Fruit fly (Drosophila melanogaster): ENCODE data around the gene Arv1.
A peak's percentile ranks its signal among the peaks of the same experiment; 100 is the strongest.

The Arv1 gene

DNA sequence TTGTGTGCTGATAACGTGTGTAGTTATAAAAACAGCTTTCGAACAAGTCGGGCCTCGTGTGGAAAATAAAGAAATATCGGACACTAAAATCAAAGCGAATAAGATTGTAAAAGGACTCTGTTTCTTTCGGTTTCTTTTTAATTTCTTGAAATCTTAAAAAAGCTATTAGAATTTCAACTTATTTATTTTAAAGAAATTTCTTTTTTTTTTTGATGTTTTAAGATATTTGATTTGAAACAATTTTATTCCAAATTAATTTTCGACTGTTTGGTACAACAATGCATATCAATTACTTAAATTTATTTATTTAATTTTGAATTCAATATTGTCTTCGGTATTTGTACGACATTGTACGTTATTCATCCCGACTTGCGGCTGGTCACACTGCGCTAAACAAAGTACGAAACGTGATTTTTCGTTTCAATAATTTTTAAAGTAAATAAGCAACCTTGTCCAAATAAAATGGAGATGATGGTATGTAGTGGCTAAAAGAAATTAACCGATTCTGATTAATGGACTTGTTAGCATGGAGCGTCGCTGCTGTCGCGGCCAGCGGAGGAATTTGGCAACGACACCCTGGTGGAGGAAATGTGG, 36.3 kb downstream of the Arv1 start, which contains the start of the genes CG7202 and CG7519:
CG7202 (minus strand) TSS at position 51 of the 594 bp plus-strand sequence.
CG7519 (plus strand) TSS at position 361 of the 594 bp plus-strand sequence.
- TF ChIP-seq Hr96 (GFP tag; optimal IDR thresholded peaks at IDR 0.05) (no peak), bab1 (GFP tag; optimal IDR thresholded peaks at IDR 0.05) (peak; percentile 8), Mnt (GFP tag; optimal IDR thresholded peaks at IDR 0.05) (peak; percentile 49)

DNA sequence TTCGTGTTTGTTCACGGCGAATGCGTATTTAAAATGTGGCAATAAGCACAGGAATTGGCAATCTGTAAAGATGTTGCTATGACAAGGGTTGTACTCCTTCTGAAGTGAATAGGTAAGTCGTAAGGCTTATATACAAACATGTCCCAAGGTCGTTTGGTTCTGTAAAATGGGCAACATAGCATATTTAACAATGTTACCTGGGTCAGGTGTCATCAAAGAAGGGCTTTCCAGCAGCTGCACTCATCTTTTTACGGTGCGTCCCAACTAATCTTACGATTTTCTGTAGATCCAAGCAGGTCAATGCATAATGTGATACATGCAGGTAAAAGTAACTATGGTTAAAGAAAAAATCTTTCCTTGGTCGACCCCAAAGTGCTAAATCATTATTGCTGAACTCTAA, 38.6 kb downstream of the Arv1 start, which contains the start of gene Neu2:
Neu2 (minus strand) TSS at position 101 of the 400 bp plus-strand sequence.
- TF ChIP-seq Crg-1 (GFP tag; optimal IDR thresholded peaks at IDR 0.05) (no peak), CG12768 (GFP tag; optimal IDR thresholded peaks at IDR 0.05) (no peak), kay (GFP tag; ENCODE audit: borderline replicate concordance) (peak; percentile 28), cnc (optimal IDR thresholded peaks at IDR 0.05) (no peak), Mnt (GFP tag; optimal IDR thresholded peaks at IDR 0.05) (no peak), CG11617 (GFP tag; optimal IDR thresholded peaks at IDR 0.05) (no peak), Clk (GFP tag; optimal IDR thresholded peaks at IDR 0.05) (no peak), CG1620 (GFP tag; optimal IDR thresholded peaks at IDR 0.05) (no peak)

DNA sequence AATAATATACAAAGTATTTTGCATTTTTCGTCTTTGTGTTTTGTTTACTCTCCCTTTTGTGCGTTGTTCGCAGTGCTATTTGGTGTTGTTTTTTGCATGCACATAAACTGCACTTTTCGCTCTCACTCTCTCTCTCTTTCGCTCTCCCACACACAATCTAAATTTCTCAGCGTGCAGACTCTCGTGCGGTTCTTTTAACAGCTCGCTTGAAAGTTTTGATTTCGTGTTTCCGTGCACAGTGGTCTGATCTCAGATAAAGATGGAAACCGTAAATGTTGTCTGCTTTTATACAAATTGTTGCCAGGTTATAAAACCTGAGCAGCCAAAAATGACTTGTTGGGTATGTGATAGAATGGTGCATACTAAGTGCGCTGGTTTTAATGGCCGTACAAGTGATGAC, 43.8 kb downstream of the Arv1 start:
- peak; percentile 4 for TF ChIP-seq kay (GFP tag; ENCODE audit: borderline replicate concordance)

DNA sequence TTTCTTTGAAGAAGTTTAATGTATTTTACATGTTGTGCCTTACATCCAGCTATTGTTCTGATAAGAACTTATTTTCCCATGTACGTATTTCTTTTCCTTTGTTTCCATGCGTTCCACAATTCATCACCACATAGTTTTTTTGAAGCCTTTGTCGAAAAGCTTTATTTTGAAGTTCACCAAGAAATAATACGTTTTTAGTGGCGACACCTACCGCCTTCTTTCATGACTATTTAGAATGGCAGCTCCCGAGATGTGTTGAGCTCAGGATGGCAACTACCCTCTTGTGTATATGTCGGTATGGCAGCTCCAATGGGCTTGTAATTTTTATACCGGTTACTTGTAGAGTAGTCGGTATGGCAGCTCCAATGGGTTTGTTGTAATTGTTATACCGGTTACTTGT, 45.3 kb downstream of the Arv1 start:
- TF ChIP-seq CG12768 (GFP tag; optimal IDR thresholded peaks at IDR 0.05) = no peak
- TF ChIP-seq cnc (optimal IDR thresholded peaks at IDR 0.05) = no peak
- TF ChIP-seq Crg-1 (GFP tag; optimal IDR thresholded peaks at IDR 0.05) = no peak
- no peak for TF ChIP-seq Clk (GFP tag; optimal IDR thresholded peaks at IDR 0.05)
- TF ChIP-seq kay (GFP tag; ENCODE audit: borderline replicate concordance) = peak; percentile 32
- TF ChIP-seq CG7101 (tag; optimal IDR thresholded peaks at IDR 0.05) = no peak
- no peak for TF ChIP-seq pad (GFP tag; optimal IDR thresholded peaks at IDR 0.05)
- TF ChIP-seq bab1 (GFP tag; optimal IDR thresholded peaks at IDR 0.05) = peak; percentile 70
- no peak for TF ChIP-seq CG5204 (GFP tag; optimal IDR thresholded peaks at IDR 0.05)
- TF ChIP-seq tj (GFP tag; optimal IDR thresholded peaks at IDR 0.05) = no peak
- no peak for TF ChIP-seq Hr96 (GFP tag; optimal IDR thresholded peaks at IDR 0.05)
- TF ChIP-seq toe (GFP tag; optimal IDR thresholded peaks at IDR 0.05) = peak; percentile 15
- no peak for TF ChIP-seq CG1620 (GFP tag; optimal IDR thresholded peaks at IDR 0.05)
- no peak for TF ChIP-seq CG11617 (GFP tag; optimal IDR thresholded peaks at IDR 0.05)

DNA sequence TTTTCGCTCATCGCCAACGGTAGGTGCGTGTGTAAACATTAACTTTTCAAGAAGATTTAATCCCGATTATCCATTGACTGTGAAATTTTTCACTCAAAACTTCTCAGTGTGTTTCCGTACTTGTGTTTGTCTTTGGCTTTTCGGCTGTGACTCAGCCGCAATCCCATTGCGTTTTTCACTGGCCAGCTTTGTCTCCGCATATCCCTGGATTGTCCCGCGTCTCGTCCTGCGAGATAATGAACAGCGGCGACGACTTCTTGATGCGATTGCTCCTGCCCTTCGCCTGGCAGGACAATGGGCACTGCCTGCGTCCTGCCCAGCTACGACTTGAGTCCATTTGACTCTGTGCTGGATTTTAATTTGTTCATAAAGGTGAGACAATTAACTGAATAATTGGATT, 47.0 kb downstream of the Arv1 start:
- no peak for TF ChIP-seq CG14711 (tag; optimal IDR thresholded peaks at IDR 0.05)
- no peak for TF ChIP-seq tj (GFP tag; optimal IDR thresholded peaks at IDR 0.05)
- TF ChIP-seq CG7045 (GFP tag; optimal IDR thresholded peaks at IDR 0.05) = no peak
- TF ChIP-seq bab1 (GFP tag; optimal IDR thresholded peaks at IDR 0.05) = no peak
- TF ChIP-seq ovo (GFP tag; optimal IDR thresholded peaks at IDR 0.05) = no peak
- TF ChIP-seq pad (GFP tag; optimal IDR thresholded peaks at IDR 0.05) = no peak
- no peak for TF ChIP-seq Hr96 (GFP tag; optimal IDR thresholded peaks at IDR 0.05)
- no peak for TF ChIP-seq kay (GFP tag; ENCODE audit: borderline replicate concordance)
- TF ChIP-seq CG5204 (GFP tag; optimal IDR thresholded peaks at IDR 0.05) = no peak
- TF ChIP-seq Clk (GFP tag; optimal IDR thresholded peaks at IDR 0.05) = no peak
- no peak for TF ChIP-seq toe (GFP tag; optimal IDR thresholded peaks at IDR 0.05)
- TF ChIP-seq CG12768 (GFP tag; optimal IDR thresholded peaks at IDR 0.05) = no peak
- no peak for TF ChIP-seq CG1620 (GFP tag; optimal IDR thresholded peaks at IDR 0.05)
- no peak for TF ChIP-seq cnc (optimal IDR thresholded peaks at IDR 0.05)
- TF ChIP-seq cic (GFP tag; optimal IDR thresholded peaks at IDR 0.05) = no peak
- TF ChIP-seq Crg-1 (GFP tag; optimal IDR thresholded peaks at IDR 0.05) = no peak
- TF ChIP-seq CG11617 (GFP tag; optimal IDR thresholded peaks at IDR 0.05) = no peak
- TF ChIP-seq Mnt (GFP tag; optimal IDR thresholded peaks at IDR 0.05) = no peak
- no peak for TF ChIP-seq CG33017 (tag; optimal IDR thresholded peaks at IDR 0.05)

DNA sequence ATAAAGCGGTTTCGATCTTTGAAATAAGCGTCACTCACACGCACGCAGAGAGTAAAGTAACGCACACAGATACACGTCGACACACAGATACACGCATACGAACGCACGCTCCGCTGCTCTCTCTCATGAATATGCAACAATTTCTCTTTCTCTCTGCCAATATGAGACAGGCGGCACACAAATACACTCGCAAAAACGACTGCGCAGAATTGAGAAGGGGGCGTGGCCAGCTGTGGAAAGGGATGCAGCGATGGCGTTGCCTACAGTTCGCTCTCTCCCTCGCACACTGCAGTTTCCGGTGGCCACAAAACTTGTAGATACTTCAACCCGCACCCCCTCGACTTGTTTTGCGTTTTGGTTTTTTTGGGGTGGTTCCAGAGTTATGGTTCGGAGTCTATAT, 49.5 kb downstream of the Arv1 start:
- no peak for TF ChIP-seq CG1620 (GFP tag; optimal IDR thresholded peaks at IDR 0.05)
- no peak for TF ChIP-seq CG5204 (GFP tag; optimal IDR thresholded peaks at IDR 0.05)
- TF ChIP-seq cnc (optimal IDR thresholded peaks at IDR 0.05) = no peak
- TF ChIP-seq Crg-1 (GFP tag; optimal IDR thresholded peaks at IDR 0.05) = no peak
- TF ChIP-seq CG7101 (tag; optimal IDR thresholded peaks at IDR 0.05) = peak; percentile 20
- TF ChIP-seq pad (GFP tag; optimal IDR thresholded peaks at IDR 0.05) = peak; percentile 22
- TF ChIP-seq toe (GFP tag; optimal IDR thresholded peaks at IDR 0.05) = peak; percentile 19
- no peak for TF ChIP-seq CG12768 (GFP tag; optimal IDR thresholded peaks at IDR 0.05)
- TF ChIP-seq Clk (GFP tag; optimal IDR thresholded peaks at IDR 0.05) = no peak
- peak; percentile 21 for TF ChIP-seq Hr96 (GFP tag; optimal IDR thresholded peaks at IDR 0.05)
- TF ChIP-seq kay (GFP tag; ENCODE audit: borderline replicate concordance) = no peak
- no peak for TF ChIP-seq Mnt (GFP tag; optimal IDR thresholded peaks at IDR 0.05)
- TF ChIP-seq CG7045 (GFP tag; optimal IDR thresholded peaks at IDR 0.05) = peak; percentile 57
- TF ChIP-seq CG33017 (tag; optimal IDR thresholded peaks at IDR 0.05) = no peak
- TF ChIP-seq tj (GFP tag; optimal IDR thresholded peaks at IDR 0.05) = no peak
- TF ChIP-seq bab1 (GFP tag; optimal IDR thresholded peaks at IDR 0.05) = no peak
- TF ChIP-seq ovo (GFP tag; optimal IDR thresholded peaks at IDR 0.05) = no peak
- TF ChIP-seq CG14711 (tag; optimal IDR thresholded peaks at IDR 0.05) = no peak
- no peak for TF ChIP-seq cic (GFP tag; optimal IDR thresholded peaks at IDR 0.05)
- peak; percentile 7 for TF ChIP-seq CG11617 (GFP tag; optimal IDR thresholded peaks at IDR 0.05)
